Fruit fly (Drosophila melanogaster) whole organism, wandering third instar larva: ENCODE results near the gene Pos.

Experiments used
- Myc ChIP-seq: fragments of >200 bp; optimal IDR thresholded peaks from 2 replicates; lab custom pipeline; 2017
- pan ChIP-seq: fragments of >200 bp; optimal IDR thresholded peaks from 2 replicates; lab custom pipeline; 2017
- tai ChIP-seq: sonication (Bioruptor generic); optimal IDR thresholded peaks from 2 replicates; lab custom pipeline; 2016; ENCODE audit warnings: missing biosample characterization, missing genetic modification characterization

DNA sequence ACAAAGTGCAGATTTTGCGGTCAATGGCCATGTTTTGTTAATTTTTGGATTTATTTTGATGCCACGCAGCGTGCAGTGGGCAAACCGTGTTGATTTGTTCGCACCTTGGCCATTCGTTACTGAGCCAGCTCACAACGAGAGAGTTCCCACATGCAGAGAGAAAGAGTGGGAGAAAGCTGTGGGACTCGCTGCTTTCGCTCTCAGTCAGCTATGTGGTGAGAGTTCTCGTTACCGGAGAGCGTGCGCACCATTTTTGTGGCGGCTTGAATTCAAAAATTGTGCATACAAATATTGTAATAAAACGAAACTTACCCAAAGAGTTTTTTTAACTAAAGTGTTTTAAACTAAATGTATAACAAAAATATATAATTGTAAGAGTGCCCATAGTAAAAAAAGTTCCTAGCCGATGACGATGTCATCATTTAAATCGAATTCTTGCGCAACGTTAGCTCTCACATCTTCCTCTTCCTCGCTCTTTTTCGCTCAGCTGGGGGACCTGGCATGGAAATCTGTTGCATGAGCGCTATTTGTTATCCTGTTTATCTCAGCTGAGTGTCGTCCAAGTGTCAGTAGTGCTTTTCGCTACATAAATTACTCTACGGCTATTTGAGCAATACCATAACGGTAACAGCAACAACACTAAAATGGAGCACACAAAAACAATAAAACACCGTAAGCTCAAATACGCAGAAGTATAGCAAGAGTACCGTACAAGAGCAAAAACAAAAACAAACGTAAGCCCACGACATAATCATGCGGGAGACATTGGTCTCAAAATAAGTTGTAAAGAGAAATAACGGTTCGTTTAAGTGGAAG is 22.5 kb upstream of the Pos start, which contains the start of gene heph:
- TF ChIP-seq Myc: no peak
- no peak for TF ChIP-seq pan
- TF ChIP-seq tai (GFP tag; lab: Kevin White, UChicago): no peak
